Worm (Caenorhabditis elegans) whole organism, late embryonic: Measurements from ENCODE around the gene Y26E6A.3.
A peak's percentile ranks its signal among the peaks of the same experiment; 100 is the strongest.

Experiments
- C08G9.2 ChIP-seq: sonication (generic microtip); optimal IDR thresholded peaks from 2 replicates; lab custom pipeline; 2016; ENCODE audit warnings: mild to moderate bottlenecking, missing genetic modification characterization, moderate library complexity, missing compliant biosample characterization
- C38D4.7 ChIP-seq: fragments of 200-800 bp; sonication (Bioruptor generic); optimal IDR thresholded peaks from 2 replicates; lab custom pipeline; 2018; ENCODE audit warnings: mild to moderate bottlenecking, missing genetic modification characterization, moderate library complexity, missing compliant biosample characterization
- K02D7.2 ChIP-seq: sonication (generic microtip); optimal IDR thresholded peaks from 2 replicates; lab custom pipeline; 2017; ENCODE audit warnings: mild to moderate bottlenecking, missing genetic modification characterization, missing compliant biosample characterization
- K09A11.1 ChIP-seq: sonication (generic microtip); optimal IDR thresholded peaks from 2 replicates; lab custom pipeline; 2017; ENCODE audit warnings: antibody characterized with exemption, mild to moderate bottlenecking, missing genetic modification characterization, missing compliant biosample characterization; ENCODE audit not compliant: insufficient read depth
- T23F11.4 ChIP-seq: fragments of 200-800 bp; sonication (Bioruptor generic); optimal IDR thresholded peaks from 2 replicates; lab custom pipeline; 2018; ENCODE audit warnings: mild to moderate bottlenecking, missing genetic modification characterization, missing compliant biosample characterization
- Y22D7AL.16 ChIP-seq: sonication (generic microtip); optimal IDR thresholded peaks from 2 replicates; lab custom pipeline; 2016; ENCODE audit warnings: missing genetic modification characterization, missing compliant biosample characterization
- ahr-1 ChIP-seq: sonication (generic microtip); optimal IDR thresholded peaks from 2 replicates; lab custom pipeline; 2016; ENCODE audit warnings: missing genetic modification characterization, missing compliant biosample characterization
- ama-1 ChIP-seq: fragments of 150-350 bp; optimal IDR thresholded peaks from 2 replicates; lab custom pipeline; 2014
- ceh-18 ChIP-seq: sonication (generic microtip); optimal IDR thresholded peaks from 2 replicates; lab custom pipeline; 2016; ENCODE audit warnings: missing genetic modification characterization, missing compliant biosample characterization
- ceh-19 ChIP-seq: fragments of 200-800 bp; sonication (Bioruptor generic); optimal IDR thresholded peaks from 2 replicates; lab custom pipeline; 2018; ENCODE audit warnings: mild to moderate bottlenecking, missing genetic modification characterization, missing compliant biosample characterization
- ceh-2 ChIP-seq: sonication (generic microtip); optimal IDR thresholded peaks from 2 replicates; lab custom pipeline; 2016; ENCODE audit warnings: missing genotype, missing genetic modification characterization, missing compliant biosample characterization
- ceh-22 ChIP-seq: sonication (generic microtip); optimal IDR thresholded peaks from 2 replicates; lab custom pipeline; 2017; ENCODE audit warnings: missing biosample characterization, missing genetic modification characterization
- ceh-34 ChIP-seq: sonication (generic microtip); optimal IDR thresholded peaks from 2 replicates; lab custom pipeline; 2016; ENCODE audit warnings: mild to moderate bottlenecking, missing genetic modification characterization, missing compliant biosample characterization
- ceh-45 ChIP-seq: fragments of 200-800 bp; sonication (Bioruptor generic); IDR thresholded peaks from 2 replicates; pipeline ENCODE4 v1.3.6; 2022; ENCODE audit warnings: missing genetic modification reagents, missing genetic modification characterization, missing compliant biosample characterization
- ceh-6 ChIP-seq: fragments of 200-800 bp; sonication (Bioruptor generic); optimal IDR thresholded peaks from 2 replicates; lab custom pipeline; 2018; ENCODE audit warnings: mild to moderate bottlenecking, missing genetic modification characterization, missing compliant biosample characterization
- ceh-9 ChIP-seq: sonication (generic microtip); optimal IDR thresholded peaks from 2 replicates; lab custom pipeline; 2016; ENCODE audit warnings: mild to moderate bottlenecking, missing genetic modification characterization, inconsistent platforms, missing compliant biosample characterization
- elt-2 ChIP-seq: sonication (generic microtip); optimal IDR thresholded peaks from 2 replicates; lab custom pipeline; 2016; ENCODE audit warnings: missing genetic modification reagents, missing genetic modification characterization, missing compliant biosample characterization
- elt-4 ChIP-seq: sonication (generic microtip); optimal IDR thresholded peaks from 2 replicates; lab custom pipeline; 2016; ENCODE audit warnings: missing genetic modification characterization, missing compliant biosample characterization
- gmeb-2 ChIP-seq: sonication (generic microtip); optimal IDR thresholded peaks from 2 replicates; lab custom pipeline; 2016; ENCODE audit warnings: missing genetic modification characterization, inconsistent platforms, missing compliant biosample characterization
- hlh-6 ChIP-seq: sonication (generic microtip); optimal IDR thresholded peaks from 2 replicates; lab custom pipeline; 2016; ENCODE audit warnings: missing genotype, missing genetic modification characterization, missing compliant biosample characterization
- lin-11 ChIP-seq: fragments of 200-800 bp; sonication (Bioruptor generic); optimal IDR thresholded peaks from 2 replicates; lab custom pipeline; 2018; ENCODE audit warnings: mild to moderate bottlenecking, missing genetic modification characterization, missing compliant biosample characterization
- madf-2 ChIP-seq: sonication (generic microtip); optimal IDR thresholded peaks from 2 replicates; lab custom pipeline; 2017; ENCODE audit warnings: missing genetic modification characterization, missing compliant biosample characterization
- mec-3 ChIP-seq: sonication (generic microtip); optimal IDR thresholded peaks from 2 replicates; lab custom pipeline; 2016; ENCODE audit warnings: borderline replicate concordance, missing genetic modification characterization, missing compliant biosample characterization
- nfya-1 ChIP-seq: sonication (generic microtip); optimal IDR thresholded peaks from 2 replicates; lab custom pipeline; 2017; ENCODE audit warnings: missing genetic modification characterization, mild to moderate bottlenecking, missing compliant biosample characterization, antibody characterized with exemption, moderate library complexity
- nhr-11 ChIP-seq: fragments of 150-350 bp; optimal IDR thresholded peaks from 2 replicates; lab custom pipeline; 2014; ENCODE audit warnings: missing biosample characterization, missing genetic modification characterization
- nhr-232 ChIP-seq: sonication (generic microtip); optimal IDR thresholded peaks from 2 replicates; lab custom pipeline; 2016; ENCODE audit warnings: missing genetic modification characterization, missing compliant biosample characterization
- npax-4 ChIP-seq: sonication (generic microtip); optimal IDR thresholded peaks from 2 replicates; lab custom pipeline; 2016; ENCODE audit warnings: missing genetic modification characterization, missing compliant biosample characterization
- odd-2 ChIP-seq: sonication (generic microtip); optimal IDR thresholded peaks from 2 replicates; lab custom pipeline; 2017; ENCODE audit warnings: antibody characterized with exemption, mild to moderate bottlenecking, missing genetic modification characterization, missing compliant biosample characterization
- pax-1 ChIP-seq: fragments of 150-350 bp; optimal IDR thresholded peaks from 2 replicates; lab custom pipeline; 2014; ENCODE audit warnings: missing biosample characterization, missing genetic modification characterization
- pqm-1 ChIP-seq: sonication (generic microtip); optimal IDR thresholded peaks from 2 replicates; lab custom pipeline; 2016; ENCODE audit warnings: missing genetic modification characterization, missing compliant biosample characterization
- pros-1 ChIP-seq: fragments of 150-350 bp; optimal IDR thresholded peaks from 2 replicates; lab custom pipeline; 2014; ENCODE audit warnings: missing biosample characterization, missing genetic modification reagents, missing genetic modification characterization
- ref-2 ChIP-seq: sonication (generic microtip); optimal IDR thresholded peaks from 2 replicates; lab custom pipeline; 2016; ENCODE audit warnings: missing genetic modification characterization, missing compliant biosample characterization
- rnt-1 ChIP-seq: sonication (generic microtip); optimal IDR thresholded peaks from 2 replicates; lab custom pipeline; 2016; ENCODE audit warnings: missing genetic modification characterization, missing compliant biosample characterization
- sdc-2 ChIP-seq: sonication (generic microtip); optimal IDR thresholded peaks from 2 replicates; lab custom pipeline; 2016; ENCODE audit warnings: missing genotype, missing genetic modification characterization, missing compliant biosample characterization
- sox-4 ChIP-seq: sonication (generic microtip); optimal IDR thresholded peaks from 2 replicates; lab custom pipeline; 2017; ENCODE audit warnings: mild to moderate bottlenecking, missing genetic modification characterization, inconsistent platforms, missing compliant biosample characterization
- syd-9 ChIP-seq: sonication (generic microtip); optimal IDR thresholded peaks from 2 replicates; lab custom pipeline; 2016; ENCODE audit warnings: mild to moderate bottlenecking, missing genetic modification characterization, moderate library complexity, missing compliant biosample characterization
- tbx-7 ChIP-seq: sonication (generic microtip); optimal IDR thresholded peaks from 2 replicates; lab custom pipeline; 2016; ENCODE audit warnings: missing genotype, missing genetic modification characterization, missing compliant biosample characterization
- ttx-3 ChIP-seq: sonication (generic microtip); optimal IDR thresholded peaks from 2 replicates; lab custom pipeline; 2016; ENCODE audit warnings: missing genetic modification reagents, missing genetic modification characterization, missing compliant biosample characterization
- unc-55 ChIP-seq: sonication (generic microtip); optimal IDR thresholded peaks from 2 replicates; lab custom pipeline; 2017; ENCODE audit warnings: missing biosample characterization, missing genetic modification reagents, missing genetic modification characterization
- unc-86 ChIP-seq: sonication (generic microtip); optimal IDR thresholded peaks from 2 replicates; lab custom pipeline; 2016; ENCODE audit warnings: missing genetic modification characterization, missing compliant biosample characterization
- zip-5 ChIP-seq: sonication (generic microtip); optimal IDR thresholded peaks from 2 replicates; lab custom pipeline; 2016; ENCODE audit warnings: missing genetic modification characterization, missing compliant biosample characterization

The Y26E6A.3 gene

ce11 chrX:13941296-13941695 lies 31.5 kb upstream of the Y26E6A.3 start:
- no peak for TF ChIP-seq lin-11 (tag; lab: Kevin White, UChicago)
- no peak for TF ChIP-seq ceh-6 (GFP tag; lab: Kevin White, UChicago)
- TF ChIP-seq unc-55 (GFP tag; lab: Kevin White, UChicago), result peak; percentile 24

- TF ChIP-seq unc-55 (GFP tag; lab: Kevin White, UChicago), result no peak
- no peak for TF ChIP-seq ceh-9 (tag; lab: Kevin White, UChicago)
- TF ChIP-seq nhr-11 (tag; lab: Kevin White, UChicago), result no peak
- TF ChIP-seq rnt-1 (tag; lab: Kevin White, UChicago), result no peak
These were observed 30.5 kb upstream of the Y26E6A.3 start for ce11 chrX:13940287-13940686.

DNA sequence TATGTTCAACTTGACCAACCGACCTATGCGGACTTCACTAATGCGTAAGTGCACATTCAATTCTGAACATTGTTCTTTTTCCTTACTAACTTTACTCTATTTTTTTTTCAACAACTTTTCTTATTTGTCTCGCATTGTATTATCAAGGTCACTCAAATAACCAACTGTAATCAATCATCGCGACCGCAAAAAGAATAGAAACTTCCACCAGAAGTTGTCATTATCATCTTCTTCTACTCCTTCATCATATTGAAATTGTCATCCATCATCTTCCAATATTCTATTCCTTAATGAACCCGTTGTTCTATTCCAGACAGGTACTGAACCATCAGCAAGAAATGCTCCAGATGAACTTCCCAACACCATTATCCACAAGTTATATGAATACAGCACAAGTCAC lies 29.6 kb upstream of the Y26E6A.3 start:
- TF ChIP-seq nhr-232 (tag; lab: Kevin White, UChicago) (no peak), tbx-7 (no peak), elt-4 (tag; lab: Kevin White, UChicago) (no peak), ahr-1 (tag; lab: Kevin White, UChicago) (no peak), lin-11 (tag; lab: Kevin White, UChicago) (no peak), zip-5 (tag; lab: Kevin White, UChicago) (no peak), ceh-19 (GFP tag; lab: Kevin White, UChicago) (no peak), ceh-2 (no peak), elt-2 (tag; lab: Kevin White, UChicago) (no peak), Y22D7AL.16 (no peak), mec-3 (tag; lab: Kevin White, UChicago) (no peak)

DNA sequence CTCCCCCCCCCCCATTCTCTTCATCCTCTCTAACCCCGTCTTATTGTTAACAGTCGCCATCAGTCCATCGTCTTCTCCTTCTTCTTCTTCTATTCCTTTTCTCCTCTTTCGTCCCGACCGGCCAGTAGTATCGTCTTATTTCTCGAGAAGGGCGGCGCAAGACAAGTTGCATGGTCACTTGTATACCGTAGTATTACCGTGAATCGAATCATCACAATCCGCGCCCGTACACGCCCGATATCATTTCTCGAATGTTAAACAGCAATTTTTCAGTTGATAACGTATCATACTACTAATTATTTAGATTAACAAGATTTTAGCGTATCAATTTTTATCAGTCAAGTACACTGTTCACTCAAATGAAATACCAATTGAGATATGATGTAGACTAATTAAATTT lies 28.2 kb upstream of the Y26E6A.3 start:
- TF ChIP-seq C38D4.7 (GFP tag; lab: Kevin White, UChicago) (no peak), sdc-2 (no peak), nfya-1 (tag; lab: Kevin White, UChicago) (peak; percentile 8)

DNA sequence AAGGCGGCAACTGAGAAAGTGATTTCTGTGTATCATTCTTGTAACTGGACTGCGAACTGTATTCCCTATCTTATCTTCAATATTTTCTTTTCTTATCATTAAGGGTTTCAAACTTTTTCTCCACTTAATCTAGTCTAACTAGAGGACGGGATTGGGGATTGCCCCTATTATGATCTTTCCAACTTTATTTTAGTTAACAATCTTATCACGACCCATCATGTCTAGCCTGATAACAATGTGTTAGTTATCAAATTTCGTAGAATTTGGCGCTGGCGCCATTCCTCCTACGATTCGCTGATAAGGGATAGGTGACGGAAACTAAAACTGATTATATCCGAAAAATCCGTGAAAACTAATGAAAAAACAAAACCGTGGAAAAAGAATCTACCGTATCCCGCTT lies 27.6 kb upstream of the Y26E6A.3 start:
- TF ChIP-seq K09A11.1 (tag; lab: Kevin White, UChicago) (no peak), elt-2 (tag; lab: Kevin White, UChicago) (peak; percentile 71), odd-2 (tag; lab: Kevin White, UChicago) (no peak), ahr-1 (tag; lab: Kevin White, UChicago) (no peak), sox-4 (tag; lab: Kevin White, UChicago) (no peak), K02D7.2 (tag; lab: Kevin White, UChicago) (no peak)

ce11 chrX:13936719-13937118 lies 27.0 kb upstream of the Y26E6A.3 start:
- no peak for TF ChIP-seq ceh-22
- no peak for TF ChIP-seq ttx-3 (tag; lab: Kevin White, UChicago)
- TF ChIP-seq ceh-45 (GFP tag; lab: Robert Waterston, UW), result no peak
- no peak for TF ChIP-seq ref-2
- TF ChIP-seq pqm-1 (tag; lab: Kevin White, UChicago), result no peak
- no peak for TF ChIP-seq syd-9
- no peak for TF ChIP-seq tbx-7
- TF ChIP-seq madf-2, result no peak
- TF ChIP-seq elt-2 (tag; lab: Kevin White, UChicago), result no peak
- no peak for TF ChIP-seq unc-55 (GFP tag; lab: Kevin White, UChicago)

- TF ChIP-seq tbx-7 (no peak), syd-9 (no peak), elt-2 (tag; lab: Kevin White, UChicago) (no peak), unc-86 (no peak), npax-4 (tag; lab: Kevin White, UChicago) (no peak), nfya-1 (tag; lab: Kevin White, UChicago) (no peak), ceh-34 (no peak), ceh-22 (no peak), ceh-18 (tag; lab: Kevin White, UChicago) (no peak), ceh-9 (tag; lab: Kevin White, UChicago) (no peak), C08G9.2 (tag; lab: Kevin White, UChicago) (no peak), nhr-11 (tag; lab: Kevin White, UChicago) (no peak), pros-1 (no peak), ama-1 (lab: Kevin White, UChicago) (no peak), pqm-1 (tag; lab: Kevin White, UChicago) (no peak), T23F11.4 (GFP tag; lab: Kevin White, UChicago) (no peak), gmeb-2 (tag; lab: Kevin White, UChicago) (no peak), pax-1 (tag; lab: Kevin White, UChicago) (no peak), hlh-6 (no peak)
These were observed 24.8 kb upstream of the Y26E6A.3 start, which contains the start of gene elt-3 for ce11 chrX:13934574-13934973. Gene elt-3 (plus strand): TSS chrX:13934874.
